Fruit fly (Drosophila melanogaster) whole organism, adult: ENCODE measurements around the gene Sdhaf3.

Experiments used
- kay ChIP-seq: fragments of 200-800 bp; sonication (Bioruptor generic); peaks from one replicate; lab custom pipeline; 2016; ENCODE audit warnings: missing biosample characterization, missing genetic modification characterization, borderline replicate concordance
- ovo ChIP-seq: fragments of 200-800 bp; sonication (Bioruptor generic); optimal IDR thresholded peaks from 2 replicates; lab custom pipeline; 2016; ENCODE audit warnings: missing biosample characterization, missing genetic modification characterization

- TF ChIP-seq kay (GFP tag; lab: Kevin White, UChicago) (no peak), ovo (GFP tag; lab: Kevin White, UChicago) (no peak)
Measured at dm6 chr3R:16510128-16510527, 27.9 kb upstream of the Sdhaf3 start.
